Worm (Caenorhabditis elegans): ENCODE measurements around the gene akap-1.

- TF ChIP-seq egl-13 (tag; optimal IDR thresholded peaks at IDR 0.05) (no peak), ceh-88 (GFP tag; IDR thresholded peaks at IDR 0.05) (no peak), fkh-10 (GFP tag; optimal IDR thresholded peaks at IDR 0.05) (no peak)
These were observed 15.3 kb downstream of the akap-1 start for ce11 chrIII:6368524-6368923.
